Worm (Caenorhabditis elegans) whole organism, L2 larva: ENCODE measurements around the gene nspc-19.

Experiments used
- C34F6.9 ChIP-seq: fragments of 150-350 bp; optimal IDR thresholded peaks from 2 replicates; lab custom pipeline; 2014; ENCODE audit warnings: missing biosample characterization, missing genetic modification characterization
- F13H6.1 ChIP-seq: sonication (generic microtip); optimal IDR thresholded peaks from 2 replicates; lab custom pipeline; 2016; ENCODE audit warnings: missing genetic modification characterization, missing compliant biosample characterization
- R02D3.7 ChIP-seq: fragments of 150-350 bp; optimal IDR thresholded peaks from 2 replicates; lab custom pipeline; 2014; ENCODE audit warnings: missing biosample characterization, missing genetic modification characterization
- Y55F3AM.14 ChIP-seq: fragments of 200-800 bp; sonication (Bioruptor generic); optimal IDR thresholded peaks from 2 replicates; lab custom pipeline; 2018; ENCODE audit warnings: mild to moderate bottlenecking, missing genetic modification characterization, missing compliant biosample characterization
- ZK546.5 ChIP-seq: sonication (generic microtip); optimal IDR thresholded peaks from 2 replicates; lab custom pipeline; 2017; ENCODE audit warnings: missing biosample characterization, missing genetic modification characterization
- alr-1 ChIP-seq: fragments of 150-350 bp; optimal IDR thresholded peaks from 2 replicates; lab custom pipeline; 2014; ENCODE audit warnings: missing biosample characterization, missing genetic modification characterization
- aly-2 ChIP-seq: fragments of 150-350 bp; optimal IDR thresholded peaks from 2 replicates; lab custom pipeline; 2014; ENCODE audit warnings: missing biosample characterization, missing genetic modification characterization
- ama-1 ChIP-seq: fragments of 150-350 bp; optimal IDR thresholded peaks from 2 replicates; lab custom pipeline; 2018; ENCODE audit warnings: inconsistent platforms
- blmp-1 ChIP-seq: sonication (generic microtip); optimal IDR thresholded peaks from 2 replicates; lab custom pipeline; 2017; ENCODE audit warnings: missing genetic modification characterization, mild to moderate bottlenecking, missing compliant biosample characterization, antibody characterized with exemption, moderate library complexity; ENCODE audit not compliant: insufficient read depth
- ceh-16 ChIP-seq: fragments of 150-350 bp; optimal IDR thresholded peaks from 2 replicates; lab custom pipeline; 2014; ENCODE audit warnings: missing biosample characterization, missing genetic modification characterization
- ceh-82 ChIP-seq: fragments of 150-350 bp; optimal IDR thresholded peaks from 2 replicates; lab custom pipeline; 2014; ENCODE audit warnings: missing biosample characterization, missing genetic modification characterization
- crh-2 ChIP-seq: sonication (generic microtip); optimal IDR thresholded peaks from 2 replicates; lab custom pipeline; 2017; ENCODE audit warnings: missing biosample characterization, missing genetic modification characterization
- dmd-4 ChIP-seq: sonication (generic microtip); optimal IDR thresholded peaks from 2 replicates; lab custom pipeline; 2017; ENCODE audit warnings: missing biosample characterization, missing genetic modification characterization
- egl-27 ChIP-seq: sonication (generic microtip); optimal IDR thresholded peaks from 3 replicates; lab custom pipeline; 2017; ENCODE audit warnings: missing biosample characterization, missing genetic modification reagents, missing genetic modification characterization
- elt-1 ChIP-seq: fragments of 150-350 bp; optimal IDR thresholded peaks from 2 replicates; lab custom pipeline; 2014; ENCODE audit warnings: missing biosample characterization, missing genetic modification characterization
- elt-3 ChIP-seq: sonication (generic microtip); optimal IDR thresholded peaks from 2 replicates; lab custom pipeline; 2017; ENCODE audit warnings: missing biosample characterization, missing genetic modification characterization
- fos-1 ChIP-seq: fragments of 150-350 bp; optimal IDR thresholded peaks from 2 replicates; lab custom pipeline; 2014; ENCODE audit warnings: missing biosample characterization, missing genetic modification characterization
- gmeb-1 ChIP-seq: fragments of 150-350 bp; optimal IDR thresholded peaks from 2 replicates; lab custom pipeline; 2014; ENCODE audit warnings: missing biosample characterization, missing genetic modification characterization
- lin-11 ChIP-seq: fragments of 150-350 bp; sonication (generic microtip); optimal IDR thresholded peaks from 2 replicates; lab custom pipeline; 2014; ENCODE audit warnings: missing biosample characterization, missing genetic modification characterization, inconsistent platforms, mixed read lengths
- lin-13 ChIP-seq: fragments of 150-350 bp; optimal IDR thresholded peaks from 2 replicates; lab custom pipeline; 2014; ENCODE audit warnings: missing biosample characterization, missing genetic modification reagents, missing genetic modification characterization
- lin-39 ChIP-seq: fragments of 150-350 bp; optimal IDR thresholded peaks from 2 replicates; lab custom pipeline; 2014; ENCODE audit warnings: missing biosample characterization, missing genetic modification reagents, missing genetic modification characterization
- lsy-2 ChIP-seq, 2 experiments: fragments of 150-350 bp in 1 of 2; sonication (generic microtip) in 1 of 2; optimal IDR thresholded peaks; 2 replicates each; lab custom pipeline; 2014 to 2017; ENCODE audit warnings: missing biosample characterization in 2 of 2, missing genetic modification characterization in 2 of 2
- mab-5 ChIP-seq: fragments of 150-350 bp; optimal IDR thresholded peaks from 2 replicates; lab custom pipeline; 2014; ENCODE audit warnings: missing biosample characterization, missing genetic modification characterization
- mbf-1 ChIP-seq: sonication (generic microtip); optimal IDR thresholded peaks from 2 replicates; lab custom pipeline; 2017; ENCODE audit warnings: missing biosample characterization, missing genetic modification characterization
- mdl-1 ChIP-seq, 2 experiments: fragments of 150-350 bp in 1 of 2; sonication (generic microtip) in 1 of 2; optimal IDR thresholded peaks; 2 replicates each; lab custom pipeline; 2017; ENCODE audit warnings: missing biosample characterization in 2 of 2, missing genetic modification characterization in 2 of 2
- nhr-10 ChIP-seq: sonication (generic microtip); optimal IDR thresholded peaks from 2 replicates; lab custom pipeline; 2017; ENCODE audit warnings: missing biosample characterization, missing genetic modification characterization
- nhr-11 ChIP-seq: fragments of 150-350 bp; optimal IDR thresholded peaks from 2 replicates; lab custom pipeline; 2014; ENCODE audit warnings: missing biosample characterization, missing genetic modification characterization
- nhr-12 ChIP-seq: fragments of 150-350 bp; optimal IDR thresholded peaks from 2 replicates; lab custom pipeline; 2014; ENCODE audit warnings: missing biosample characterization, missing genetic modification characterization
- nhr-129 ChIP-seq: fragments of 150-350 bp; optimal IDR thresholded peaks from 2 replicates; lab custom pipeline; 2014; ENCODE audit warnings: missing biosample characterization, missing genetic modification characterization
- nhr-21 ChIP-seq: fragments of 150-350 bp; optimal IDR thresholded peaks from 2 replicates; lab custom pipeline; 2014; ENCODE audit warnings: missing biosample characterization, missing genetic modification characterization
- nhr-23 ChIP-seq: fragments of 150-350 bp; optimal IDR thresholded peaks from 2 replicates; lab custom pipeline; 2014; ENCODE audit warnings: missing biosample characterization, missing genetic modification reagents, missing genetic modification characterization
- nhr-237 ChIP-seq: fragments of 150-350 bp; optimal IDR thresholded peaks from 2 replicates; lab custom pipeline; 2014; ENCODE audit warnings: missing biosample characterization, missing genetic modification characterization
- nhr-25 ChIP-seq: fragments of 150-350 bp; sonication (generic microtip); optimal IDR thresholded peaks from 3 replicates; lab custom pipeline; 2014; ENCODE audit warnings: missing biosample characterization, missing genetic modification characterization
- nhr-6 ChIP-seq: fragments of 150-350 bp; optimal IDR thresholded peaks from 2 replicates; lab custom pipeline; 2014; ENCODE audit warnings: missing biosample characterization, missing genetic modification characterization
- nhr-77 ChIP-seq: fragments of 150-350 bp; optimal IDR thresholded peaks from 2 replicates; lab custom pipeline; 2014; ENCODE audit warnings: missing biosample characterization, missing genetic modification characterization
- peb-1 ChIP-seq: fragments of 150-350 bp; optimal IDR thresholded peaks from 2 replicates; lab custom pipeline; 2014; ENCODE audit warnings: missing biosample characterization, missing genetic modification characterization
- sem-4 ChIP-seq: fragments of 150-350 bp; optimal IDR thresholded peaks from 2 replicates; lab custom pipeline; 2014; ENCODE audit warnings: missing biosample characterization, missing genetic modification reagents, missing genetic modification characterization
- skn-1 ChIP-seq: sonication (generic microtip); optimal IDR thresholded peaks from 2 replicates; lab custom pipeline; 2017; ENCODE audit warnings: missing biosample characterization, missing genetic modification characterization
- sma-3 ChIP-seq: sonication (generic microtip); optimal IDR thresholded peaks from 2 replicates; lab custom pipeline; 2016; ENCODE audit warnings: missing genetic modification reagents, missing genetic modification characterization, missing compliant biosample characterization
- sma-9 ChIP-seq, 2 experiments: fragments of 150-350 bp in 1 of 2; sonication (generic microtip) in 1 of 2; optimal IDR thresholded peaks; 2 replicates each; lab custom pipeline; 2014 to 2016; ENCODE audit warnings: missing genetic modification characterization in 2 of 2, mild to moderate bottlenecking in 1 of 2, missing biosample characterization in 1 of 2, missing compliant biosample characterization in 1 of 2, missing genetic modification reagents in 1 of 2, moderate library complexity in 1 of 2
- snpc-4 ChIP-seq: fragments of 150-350 bp; optimal IDR thresholded peaks from 2 replicates; lab custom pipeline; 2014; ENCODE audit warnings: missing biosample characterization, missing genetic modification characterization
- unc-39 ChIP-seq: fragments of 150-350 bp; optimal IDR thresholded peaks from 2 replicates; lab custom pipeline; 2014; ENCODE audit warnings: missing biosample characterization, missing genetic modification characterization
- unc-55 ChIP-seq: fragments of 150-350 bp; sonication (generic microtip); optimal IDR thresholded peaks from 3 replicates; lab custom pipeline; 2014; ENCODE audit warnings: missing biosample characterization, missing genetic modification reagents, missing genetic modification characterization
- unc-62 ChIP-seq: fragments of 150-350 bp; optimal IDR thresholded peaks from 2 replicates; lab custom pipeline; 2014; ENCODE audit warnings: missing biosample characterization, missing genetic modification reagents, missing genetic modification characterization
- zag-1 ChIP-seq: fragments of 150-350 bp; optimal IDR thresholded peaks from 2 replicates; lab custom pipeline; 2014; ENCODE audit warnings: missing biosample characterization, missing genetic modification characterization
- ztf-1 ChIP-seq: fragments of 200-800 bp; sonication (Bioruptor generic); conservative IDR thresholded peaks from 2 replicates; pipeline ENCODE4 v1.3.6; 2022; ENCODE audit warnings: missing genetic modification characterization, missing compliant biosample characterization
- ztf-11 ChIP-seq: sonication (generic microtip); optimal IDR thresholded peaks from 2 replicates; lab custom pipeline; 2017; ENCODE audit warnings: missing biosample characterization, missing genetic modification characterization
- ztf-4 ChIP-seq: fragments of 150-350 bp; optimal IDR thresholded peaks from 2 replicates; lab custom pipeline; 2014; ENCODE audit warnings: missing biosample characterization, missing genetic modification characterization

Gene nspc-19

ce11 chrX:14487832-14488231, 40.7 kb upstream of the nspc-19 start:
- no peak for TF ChIP-seq R02D3.7
- TF ChIP-seq sma-9 (GFP tag; optimal IDR thresholded peaks at IDR 0.05; lab: Kevin White, UChicago): no peak
- TF ChIP-seq sma-9 (tag; optimal IDR thresholded peaks at IDR 0.05; lab: Kevin White, UChicago): no peak
- TF ChIP-seq sma-3 (GFP tag; lab: Kevin White, UChicago): no peak
- TF ChIP-seq ztf-4 (tag; lab: Kevin White, UChicago): no peak
- TF ChIP-seq blmp-1 (tag; lab: Kevin White, UChicago): no peak
- peak; percentile 35 for TF ChIP-seq mab-5

ce11 chrX:14489945-14490344, 38.6 kb upstream of the nspc-19 start, which contains the start of gene his-24:
Gene his-24 (plus strand): TSS chrX:14490094.
- TF ChIP-seq lin-13 (GFP tag; lab: Kevin White, UChicago): peak; percentile 73
- no peak for TF ChIP-seq nhr-10 (tag; lab: Kevin White, UChicago)
- peak; percentile 58 for TF ChIP-seq F13H6.1 (tag; lab: Kevin White, UChicago)
- no peak for TF ChIP-seq alr-1 (tag; lab: Kevin White, UChicago)
- TF ChIP-seq aly-2 (tag; lab: Kevin White, UChicago): no peak
- no peak for TF ChIP-seq lin-39 (tag; lab: Kevin White, UChicago)
- peak; percentile 65 for TF ChIP-seq zag-1 (tag; lab: Kevin White, UChicago)
- TF ChIP-seq nhr-129 (tag; lab: Kevin White, UChicago): peak; percentile 80
- TF ChIP-seq gmeb-1: peak; percentile 55
- TF ChIP-seq egl-27 (tag; lab: Kevin White, UChicago): peak; percentile 28
- no peak for TF ChIP-seq dmd-4
- no peak for TF ChIP-seq nhr-11 (tag; lab: Kevin White, UChicago)
- TF ChIP-seq nhr-12 (tag; lab: Kevin White, UChicago): no peak
- no peak for TF ChIP-seq ztf-11 (tag; lab: Kevin White, UChicago)
- no peak for TF ChIP-seq skn-1 (tag; lab: Kevin White, UChicago)
- peak; percentile 11 for TF ChIP-seq ztf-4 (tag; lab: Kevin White, UChicago)
- peak; percentile 87 for TF ChIP-seq sma-9 (GFP tag; optimal IDR thresholded peaks at IDR 0.05; lab: Kevin White, UChicago)
- TF ChIP-seq sma-9 (tag; optimal IDR thresholded peaks at IDR 0.05; lab: Kevin White, UChicago): no peak
- no peak for TF ChIP-seq R02D3.7
- peak; percentile 63 for TF ChIP-seq ceh-16
- TF ChIP-seq elt-3 (tag; lab: Kevin White, UChicago): no peak
- peak; percentile 76 for TF ChIP-seq unc-55
- no peak for TF ChIP-seq blmp-1 (tag; lab: Kevin White, UChicago)
- no peak for TF ChIP-seq nhr-237 (tag; lab: Kevin White, UChicago)
- no peak for TF ChIP-seq mbf-1 (tag; lab: Kevin White, UChicago)
- no peak for TF ChIP-seq ZK546.5 (tag; lab: Kevin White, UChicago)
- peak; percentile 72 for TF ChIP-seq sem-4 (tag; lab: Kevin White, UChicago)
- TF ChIP-seq snpc-4: peak; percentile 69
- peak in 1 of 2 experiments; percentile 32 for TF ChIP-seq mdl-1 (tag; optimal IDR thresholded peaks at IDR 0.05; lab: Kevin White, UChicago)
- TF ChIP-seq fos-1: peak; percentile 93
- TF ChIP-seq nhr-6 (tag; lab: Kevin White, UChicago): peak; percentile 48
- no peak for TF ChIP-seq elt-1
- TF ChIP-seq ztf-1 (GFP tag; lab: Robert Waterston, UW): no peak
- no peak for TF ChIP-seq Y55F3AM.14 (GFP tag; lab: Kevin White, UChicago)
- TF ChIP-seq nhr-25 (tag; lab: Kevin White, UChicago): peak; percentile 85
- TF ChIP-seq C34F6.9: peak; percentile 63
- TF ChIP-seq unc-39: no peak
- TF ChIP-seq peb-1 (tag; lab: Kevin White, UChicago): no peak
- peak; percentile 60 for TF ChIP-seq sma-3 (GFP tag; lab: Kevin White, UChicago)
- peak; percentile 26 for TF ChIP-seq ama-1 (lab: Kevin White, UChicago)
- peak; percentile 53 for TF ChIP-seq nhr-21
- TF ChIP-seq crh-2 (tag; lab: Kevin White, UChicago): peak; percentile 75
- no peak for TF ChIP-seq ceh-82 (tag; lab: Kevin White, UChicago)
- peak; percentile 20 to 73 for TF ChIP-seq lsy-2 (tag; optimal IDR thresholded peaks at IDR 0.05; lab: Kevin White, UChicago)
- TF ChIP-seq lin-11 (tag; lab: Kevin White, UChicago): peak; percentile 53
- TF ChIP-seq mab-5: peak; percentile 50
- TF ChIP-seq nhr-23: no peak
- no peak for TF ChIP-seq nhr-77 (tag; lab: Kevin White, UChicago)
- TF ChIP-seq unc-62: no peak
